Worm (Caenorhabditis elegans) whole organism, late embryonic: Measurements from ENCODE around the gene tsg-101.

Source experiments
- C08G9.2 ChIP-seq: sonication (generic microtip); optimal IDR thresholded peaks from 2 replicates; lab custom pipeline; 2016; ENCODE audit warnings: mild to moderate bottlenecking, missing genetic modification characterization, moderate library complexity, missing compliant biosample characterization
- C38D4.7 ChIP-seq: fragments of 200-800 bp; sonication (Bioruptor generic); optimal IDR thresholded peaks from 2 replicates; lab custom pipeline; 2018; ENCODE audit warnings: mild to moderate bottlenecking, missing genetic modification characterization, moderate library complexity, missing compliant biosample characterization
- K02D7.2 ChIP-seq: sonication (generic microtip); optimal IDR thresholded peaks from 2 replicates; lab custom pipeline; 2017; ENCODE audit warnings: mild to moderate bottlenecking, missing genetic modification characterization, missing compliant biosample characterization
- T23F11.4 ChIP-seq: fragments of 200-800 bp; sonication (Bioruptor generic); optimal IDR thresholded peaks from 2 replicates; lab custom pipeline; 2018; ENCODE audit warnings: mild to moderate bottlenecking, missing genetic modification characterization, missing compliant biosample characterization
- Y22D7AL.16 ChIP-seq: sonication (generic microtip); optimal IDR thresholded peaks from 2 replicates; lab custom pipeline; 2016; ENCODE audit warnings: missing genetic modification characterization, missing compliant biosample characterization
- ahr-1 ChIP-seq: sonication (generic microtip); optimal IDR thresholded peaks from 2 replicates; lab custom pipeline; 2016; ENCODE audit warnings: missing genetic modification characterization, missing compliant biosample characterization
- ama-1 ChIP-seq: fragments of 150-350 bp; optimal IDR thresholded peaks from 2 replicates; lab custom pipeline; 2014
- ceh-14 ChIP-seq: sonication (generic microtip); optimal IDR thresholded peaks from 2 replicates; lab custom pipeline; 2016; ENCODE audit warnings: missing genotype, missing genetic modification characterization, missing compliant biosample characterization
- ceh-31 ChIP-seq: sonication (generic microtip); optimal IDR thresholded peaks from 2 replicates; lab custom pipeline; 2016; ENCODE audit warnings: missing genetic modification characterization, missing compliant biosample characterization
- ceh-34 ChIP-seq: sonication (generic microtip); optimal IDR thresholded peaks from 2 replicates; lab custom pipeline; 2016; ENCODE audit warnings: mild to moderate bottlenecking, missing genetic modification characterization, missing compliant biosample characterization
- ceh-9 ChIP-seq: sonication (generic microtip); optimal IDR thresholded peaks from 2 replicates; lab custom pipeline; 2016; ENCODE audit warnings: mild to moderate bottlenecking, missing genetic modification characterization, inconsistent platforms, missing compliant biosample characterization
- ets-4 ChIP-seq: sonication (generic microtip); optimal IDR thresholded peaks from 2 replicates; lab custom pipeline; 2016; ENCODE audit warnings: missing genetic modification characterization, missing compliant biosample characterization
- fkh-10 ChIP-seq: fragments of 150-350 bp; optimal IDR thresholded peaks from 2 replicates; lab custom pipeline; 2014; ENCODE audit warnings: missing biosample characterization, missing genetic modification reagents, missing genetic modification characterization
- fkh-6 ChIP-seq: sonication (generic microtip); optimal IDR thresholded peaks from 2 replicates; lab custom pipeline; 2016; ENCODE audit warnings: missing genetic modification characterization, missing compliant biosample characterization
- hlh-15 ChIP-seq: sonication (generic microtip); optimal IDR thresholded peaks from 2 replicates; lab custom pipeline; 2016; ENCODE audit warnings: missing genetic modification characterization, missing compliant biosample characterization
- lin-11 ChIP-seq: fragments of 200-800 bp; sonication (Bioruptor generic); optimal IDR thresholded peaks from 2 replicates; lab custom pipeline; 2018; ENCODE audit warnings: mild to moderate bottlenecking, missing genetic modification characterization, missing compliant biosample characterization
- madf-2 ChIP-seq: sonication (generic microtip); optimal IDR thresholded peaks from 2 replicates; lab custom pipeline; 2017; ENCODE audit warnings: missing genetic modification characterization, missing compliant biosample characterization
- nfya-1 ChIP-seq: sonication (generic microtip); optimal IDR thresholded peaks from 2 replicates; lab custom pipeline; 2017; ENCODE audit warnings: missing genetic modification characterization, mild to moderate bottlenecking, missing compliant biosample characterization, antibody characterized with exemption, moderate library complexity
- nhr-232 ChIP-seq: sonication (generic microtip); optimal IDR thresholded peaks from 2 replicates; lab custom pipeline; 2016; ENCODE audit warnings: missing genetic modification characterization, missing compliant biosample characterization
- pha-4 ChIP-seq: fragments of 150-350 bp; optimal IDR thresholded peaks from 2 replicates; lab custom pipeline; 2018; ENCODE audit warnings: missing biosample characterization, missing genetic modification reagents, missing genetic modification characterization
- pqm-1 ChIP-seq: sonication (generic microtip); optimal IDR thresholded peaks from 2 replicates; lab custom pipeline; 2016; ENCODE audit warnings: missing genetic modification characterization, missing compliant biosample characterization
- pros-1 ChIP-seq: fragments of 150-350 bp; optimal IDR thresholded peaks from 2 replicates; lab custom pipeline; 2014; ENCODE audit warnings: missing biosample characterization, missing genetic modification reagents, missing genetic modification characterization
- ref-2 ChIP-seq: sonication (generic microtip); optimal IDR thresholded peaks from 2 replicates; lab custom pipeline; 2016; ENCODE audit warnings: missing genetic modification characterization, missing compliant biosample characterization
- rnt-1 ChIP-seq: sonication (generic microtip); optimal IDR thresholded peaks from 2 replicates; lab custom pipeline; 2016; ENCODE audit warnings: missing genetic modification characterization, missing compliant biosample characterization
- sdc-2 ChIP-seq: sonication (generic microtip); optimal IDR thresholded peaks from 2 replicates; lab custom pipeline; 2016; ENCODE audit warnings: missing genotype, missing genetic modification characterization, missing compliant biosample characterization
- sox-2 ChIP-seq: fragments of 200-800 bp; sonication (Bioruptor generic); IDR thresholded peaks from 2 replicates; pipeline ENCODE4 v1.3.6; 2022; ENCODE audit warnings: missing genetic modification reagents, missing genetic modification characterization, missing compliant biosample characterization
- tbx-2 ChIP-seq: sonication (generic microtip); optimal IDR thresholded peaks from 2 replicates; lab custom pipeline; 2016; ENCODE audit warnings: missing genetic modification characterization, missing compliant biosample characterization
- unc-42 ChIP-seq: sonication (generic microtip); optimal IDR thresholded peaks from 2 replicates; lab custom pipeline; 2016; ENCODE audit warnings: missing genotype, missing genetic modification characterization, missing compliant biosample characterization
- unc-86 ChIP-seq: sonication (generic microtip); optimal IDR thresholded peaks from 2 replicates; lab custom pipeline; 2016; ENCODE audit warnings: missing genetic modification characterization, missing compliant biosample characterization
- zip-5 ChIP-seq: sonication (generic microtip); optimal IDR thresholded peaks from 2 replicates; lab custom pipeline; 2016; ENCODE audit warnings: missing genetic modification characterization, missing compliant biosample characterization

tsg-101 gene

ce11 chrIV:3509477-3510063, 4.8 kb downstream of the tsg-101 start, which contains the start of gene ced-10:
Gene ced-10, minus strand, starts transcription at chrIV:3509527.
- TF ChIP-seq pqm-1 (tag; lab: Kevin White, UChicago) = no peak

ce11 chrIV:3505940-3506339, 8.4 kb downstream of the tsg-101 start:
- TF ChIP-seq ahr-1 (tag; lab: Kevin White, UChicago) (no peak), ama-1 (peak; percentile 40)
- TF ChIP-seq, all 69 proteins: peak for 1

- TF ChIP-seq lin-11 (no peak), sox-2 (GFP tag; lab: Robert Waterston, UW) (no peak), fkh-10 (GFP tag; lab: Kevin White, UChicago) (no peak), ceh-14 (tag; lab: Kevin White, UChicago) (no peak), ref-2 (tag; lab: Kevin White, UChicago) (no peak), sdc-2 (no peak)
Measured at ce11 chrIV:3504144-3504543, 10.2 kb downstream of the tsg-101 start, which contains the start of gene srz-83. Gene srz-83, plus strand, starts transcription at chrIV:3504444.

ce11 chrIV:3501981-3502736, 12.2 kb downstream of the tsg-101 start:
- TF ChIP-seq rnt-1 (no peak), ceh-34 (tag; lab: Kevin White, UChicago) (no peak), ref-2 (tag; lab: Kevin White, UChicago) (no peak), pros-1 (tag; lab: Kevin White, UChicago) (no peak), madf-2 (tag; lab: Kevin White, UChicago) (no peak), ceh-31 (tag; lab: Kevin White, UChicago) (no peak), unc-86 (tag; lab: Kevin White, UChicago) (no peak), K02D7.2 (tag; lab: Kevin White, UChicago) (no peak), zip-5 (tag; lab: Kevin White, UChicago) (no peak), pha-4 (tag; lab: Kevin White, UChicago) (no peak), unc-42 (no peak), hlh-15 (no peak), T23F11.4 (no peak), ets-4 (tag; lab: Kevin White, UChicago) (no peak), ceh-9 (no peak)
- TF ChIP-seq, all 69 proteins: peak for 0

ce11 chrIV:3497909-3498308, 16.5 kb downstream of the tsg-101 start, which contains the start of gene ceh-53:
Gene ceh-53, plus strand, starts transcription at chrIV:3498209.
- TF ChIP-seq C08G9.2 (tag; lab: Kevin White, UChicago) (no peak), unc-42 (no peak), tbx-2 (no peak), pqm-1 (tag; lab: Kevin White, UChicago) (no peak), ceh-31 (tag; lab: Kevin White, UChicago) (no peak), ceh-9 (no peak), nhr-232 (tag; lab: Kevin White, UChicago) (no peak), fkh-6 (no peak), zip-5 (tag; lab: Kevin White, UChicago) (no peak), C38D4.7 (GFP tag; lab: Kevin White, UChicago) (no peak), Y22D7AL.16 (tag; lab: Kevin White, UChicago) (no peak)

ce11 chrIV:3496358-3496757, 18.0 kb downstream of the tsg-101 start, which contains the start of gene C09G12.17:
Gene C09G12.17, minus strand, starts transcription at chrIV:3496458.
- TF ChIP-seq nfya-1 (tag; lab: Kevin White, UChicago) = no peak
- no peak for TF ChIP-seq rnt-1
